Worm (Caenorhabditis elegans) whole organism, L1 larva: ENCODE results near the gene spon-1.
A peak's percentile ranks its signal among the peaks of the same experiment; 100 is the strongest.

Source experiments
- C04F5.9 ChIP-seq: sonication (generic microtip); optimal IDR thresholded peaks from 2 replicates; lab custom pipeline; 2016; ENCODE audit warnings: missing genetic modification characterization, missing compliant biosample characterization
- C16A3.4 ChIP-seq: fragments of 150-350 bp; optimal IDR thresholded peaks from 2 replicates; lab custom pipeline; 2014; ENCODE audit warnings: missing biosample characterization, missing genetic modification characterization
- F16B12.6 ChIP-seq: fragments of 150-350 bp; optimal IDR thresholded peaks from 2 replicates; lab custom pipeline; 2014; ENCODE audit warnings: missing biosample characterization, missing genetic modification characterization
- Y116A8C.19 ChIP-seq: sonication (generic microtip); optimal IDR thresholded peaks from 2 replicates; lab custom pipeline; 2016; ENCODE audit warnings: missing compliant biosample characterization, missing genetic modification characterization, borderline replicate concordance
- aly-2 ChIP-seq: fragments of 150-350 bp; optimal IDR thresholded peaks from 2 replicates; lab custom pipeline; 2014; ENCODE audit warnings: missing biosample characterization, missing genetic modification characterization
- blmp-1 ChIP-seq: fragments of 150-350 bp; optimal IDR thresholded peaks from 2 replicates; lab custom pipeline; 2014; ENCODE audit warnings: missing biosample characterization, missing genetic modification characterization
- ceh-88 ChIP-seq: fragments of 200-800 bp; sonication (Bioruptor generic); IDR thresholded peaks from 2 replicates; pipeline ENCODE4 v1.3.6; 2022; ENCODE audit warnings: missing genetic modification characterization, missing compliant biosample characterization
- ceh-90 ChIP-seq: sonication (generic microtip); optimal IDR thresholded peaks from 2 replicates; lab custom pipeline; 2016; ENCODE audit warnings: missing genetic modification characterization, missing compliant biosample characterization
- ces-1 ChIP-seq: fragments of 150-350 bp; optimal IDR thresholded peaks from 2 replicates; lab custom pipeline; 2014; ENCODE audit warnings: missing biosample characterization, missing genetic modification reagents, missing genetic modification characterization
- dpl-1 ChIP-seq, 3 experiments: fragments of 150-350 bp in 2 of 3; sonication (generic microtip) in 1 of 3; optimal IDR thresholded peaks; 2 replicates each; lab custom pipeline; 2014 to 2017; ENCODE audit warnings: missing biosample characterization in 3 of 3, missing genetic modification characterization in 3 of 3, missing genetic modification reagents in 3 of 3
- dsc-1 ChIP-seq: sonication (generic microtip); optimal IDR thresholded peaks from 2 replicates; lab custom pipeline; 2016; ENCODE audit warnings: mild to moderate bottlenecking, missing genetic modification characterization, missing compliant biosample characterization
- efl-3 ChIP-seq: fragments of 200-800 bp; sonication (Bioruptor generic); optimal IDR thresholded peaks from 2 replicates; lab custom pipeline; 2018; ENCODE audit warnings: mild to moderate bottlenecking, missing genetic modification characterization, missing compliant biosample characterization
- elt-3 ChIP-seq, 6 experiments: fragments of 150-350 bp in 1 of 6; sonication (generic microtip); optimal IDR thresholded peaks; 2 replicates each; lab custom pipeline; 2017 to 2018; ENCODE audit warnings: missing biosample characterization in 6 of 6, missing genetic modification characterization in 6 of 6, inconsistent platforms in 1 of 6
- ets-5 ChIP-seq: fragments of 200-800 bp; sonication (Bioruptor generic); IDR thresholded peaks from 2 replicates; pipeline ENCODE4 v1.3.6; 2022; ENCODE audit warnings: missing genetic modification characterization, missing compliant biosample characterization
- fkh-8 ChIP-seq: sonication (generic microtip); optimal IDR thresholded peaks from 2 replicates; lab custom pipeline; 2016; ENCODE audit warnings: mild to moderate bottlenecking, missing genetic modification characterization, missing compliant biosample characterization
- fos-1 ChIP-seq: fragments of 150-350 bp; optimal IDR thresholded peaks from 2 replicates; lab custom pipeline; 2014; ENCODE audit warnings: missing biosample characterization, missing genetic modification characterization
- grh-1 ChIP-seq: fragments of 200-800 bp; sonication (Bioruptor generic); IDR thresholded peaks from 2 replicates; pipeline ENCODE4 v1.3.6; 2022; ENCODE audit warnings: missing genetic modification reagents, missing genetic modification characterization, missing compliant biosample characterization
- hlh-4 ChIP-seq: sonication (generic microtip); optimal IDR thresholded peaks from 2 replicates; lab custom pipeline; 2016; ENCODE audit warnings: mild to moderate bottlenecking, missing genetic modification characterization, missing compliant biosample characterization
- isw-1 ChIP-seq: fragments of 200-800 bp; sonication (Bioruptor generic); IDR thresholded peaks from 2 replicates; pipeline ENCODE4 v1.3.6; 2022; ENCODE audit warnings: missing genetic modification characterization, missing compliant biosample characterization
- lin-13 ChIP-seq: fragments of 150-350 bp; optimal IDR thresholded peaks from 2 replicates; lab custom pipeline; 2014; ENCODE audit warnings: missing biosample characterization, missing genetic modification reagents, missing genetic modification characterization
- lin-14 ChIP-seq: fragments of 200-800 bp; sonication (Bioruptor generic); optimal IDR thresholded peaks from 2 replicates; lab custom pipeline; 2018; ENCODE audit warnings: mild to moderate bottlenecking, missing genetic modification characterization, moderate library complexity, missing compliant biosample characterization
- lin-35 ChIP-seq, 2 experiments: fragments of 150-350 bp; optimal IDR thresholded peaks; 2 replicates each; lab custom pipeline; 2014; ENCODE audit warnings: missing biosample characterization in 2 of 2, missing genetic modification characterization in 2 of 2, missing genetic modification reagents in 2 of 2
- lin-39 ChIP-seq: fragments of 150-350 bp; optimal IDR thresholded peaks from 2 replicates; lab custom pipeline; 2014; ENCODE audit warnings: missing biosample characterization, missing genetic modification reagents, missing genetic modification characterization
- lsy-2 ChIP-seq, 2 experiments: fragments of 150-350 bp; optimal IDR thresholded peaks; 2 replicates each; lab custom pipeline; 2014; ENCODE audit warnings: missing biosample characterization in 2 of 2, missing genetic modification characterization in 2 of 2
- mef-2 ChIP-seq: fragments of 150-350 bp; optimal IDR thresholded peaks from 2 replicates; lab custom pipeline; 2014; ENCODE audit warnings: missing biosample characterization, missing genetic modification characterization
- mep-1 ChIP-seq: fragments of 150-350 bp; optimal IDR thresholded peaks from 2 replicates; lab custom pipeline; 2014; ENCODE audit warnings: missing biosample characterization, missing genetic modification characterization
- nhr-11 ChIP-seq: fragments of 150-350 bp; optimal IDR thresholded peaks from 2 replicates; lab custom pipeline; 2014; ENCODE audit warnings: missing biosample characterization, missing genetic modification characterization
- nhr-12 ChIP-seq: sonication (generic microtip); optimal IDR thresholded peaks from 2 replicates; lab custom pipeline; 2017; ENCODE audit warnings: missing biosample characterization, missing genetic modification characterization
- nhr-20 ChIP-seq: sonication (generic microtip); optimal IDR thresholded peaks from 2 replicates; lab custom pipeline; 2016; ENCODE audit warnings: mild to moderate bottlenecking, missing genetic modification characterization, missing compliant biosample characterization
- nhr-71 ChIP-seq: sonication (generic microtip); optimal IDR thresholded peaks from 2 replicates; lab custom pipeline; 2016; ENCODE audit warnings: mild to moderate bottlenecking, missing genetic modification characterization, moderate library complexity, missing compliant biosample characterization
- nhr-76 ChIP-seq: sonication (generic microtip); optimal IDR thresholded peaks from 2 replicates; lab custom pipeline; 2017; ENCODE audit warnings: missing biosample characterization, missing genetic modification characterization
- nhr-85 ChIP-seq: sonication (generic microtip); peaks from one replicate; lab custom pipeline; 2016; ENCODE audit warnings: missing genetic modification characterization, inconsistent platforms, missing compliant biosample characterization
- pag-3 ChIP-seq: sonication (generic microtip); optimal IDR thresholded peaks from 2 replicates; lab custom pipeline; 2017; ENCODE audit warnings: missing genetic modification characterization, mild to moderate bottlenecking, missing compliant biosample characterization, antibody characterized with exemption, borderline replicate concordance; ENCODE audit not compliant: insufficient read depth
- pax-3 ChIP-seq: fragments of 200-800 bp; sonication (Bioruptor generic); optimal IDR thresholded peaks from 2 replicates; lab custom pipeline; 2018; ENCODE audit warnings: mild to moderate bottlenecking, missing genetic modification characterization, moderate library complexity, missing compliant biosample characterization
- pqm-1 ChIP-seq: sonication (generic microtip); optimal IDR thresholded peaks from 3 replicates; lab custom pipeline; 2017; ENCODE audit warnings: missing biosample characterization, missing genetic modification characterization
- rnt-1 ChIP-seq: sonication (generic microtip); optimal IDR thresholded peaks from 2 replicates; lab custom pipeline; 2016; ENCODE audit warnings: mild to moderate bottlenecking, missing genetic modification characterization, moderate library complexity, missing compliant biosample characterization
- snpc-4 ChIP-seq: fragments of 150-350 bp; optimal IDR thresholded peaks from 2 replicates; lab custom pipeline; 2014; ENCODE audit warnings: missing biosample characterization, missing genetic modification characterization
- snu-23 ChIP-seq: sonication (generic microtip); optimal IDR thresholded peaks from 2 replicates; lab custom pipeline; 2016; ENCODE audit warnings: missing genetic modification characterization, missing compliant biosample characterization
- sox-4 ChIP-seq: sonication (generic microtip); optimal IDR thresholded peaks from 2 replicates; lab custom pipeline; 2016; ENCODE audit warnings: missing genetic modification characterization, missing compliant biosample characterization
- tlp-1 ChIP-seq: fragments of 150-350 bp; optimal IDR thresholded peaks from 2 replicates; lab custom pipeline; 2014; ENCODE audit warnings: missing biosample characterization, missing genetic modification characterization
- unc-30 ChIP-seq: sonication (generic microtip); optimal IDR thresholded peaks from 2 replicates; lab custom pipeline; 2017; ENCODE audit warnings: missing biosample characterization, missing genetic modification characterization
- unc-98 ChIP-seq: fragments of 200-800 bp; sonication (Bioruptor generic); IDR thresholded peaks from 2 replicates; pipeline ENCODE4 v1.3.6; 2022; ENCODE audit warnings: missing genetic modification characterization, missing compliant biosample characterization
- xbp-1 ChIP-seq: sonication (generic microtip); optimal IDR thresholded peaks from 2 replicates; lab custom pipeline; 2016; ENCODE audit warnings: missing genetic modification characterization, missing compliant biosample characterization
- zag-1 ChIP-seq: fragments of 150-350 bp; optimal IDR thresholded peaks from 2 replicates; lab custom pipeline; 2014; ENCODE audit warnings: missing biosample characterization, missing genetic modification characterization
- zip-4 ChIP-seq: fragments of 200-800 bp; sonication (Bioruptor generic); optimal IDR thresholded peaks from 2 replicates; lab custom pipeline; 2018; ENCODE audit warnings: mild to moderate bottlenecking, missing genetic modification characterization, moderate library complexity, missing compliant biosample characterization
- ztf-4 ChIP-seq: fragments of 150-350 bp; optimal IDR thresholded peaks from 2 replicates; lab custom pipeline; 2014; ENCODE audit warnings: missing biosample characterization, missing genetic modification characterization

Gene spon-1

DNA sequence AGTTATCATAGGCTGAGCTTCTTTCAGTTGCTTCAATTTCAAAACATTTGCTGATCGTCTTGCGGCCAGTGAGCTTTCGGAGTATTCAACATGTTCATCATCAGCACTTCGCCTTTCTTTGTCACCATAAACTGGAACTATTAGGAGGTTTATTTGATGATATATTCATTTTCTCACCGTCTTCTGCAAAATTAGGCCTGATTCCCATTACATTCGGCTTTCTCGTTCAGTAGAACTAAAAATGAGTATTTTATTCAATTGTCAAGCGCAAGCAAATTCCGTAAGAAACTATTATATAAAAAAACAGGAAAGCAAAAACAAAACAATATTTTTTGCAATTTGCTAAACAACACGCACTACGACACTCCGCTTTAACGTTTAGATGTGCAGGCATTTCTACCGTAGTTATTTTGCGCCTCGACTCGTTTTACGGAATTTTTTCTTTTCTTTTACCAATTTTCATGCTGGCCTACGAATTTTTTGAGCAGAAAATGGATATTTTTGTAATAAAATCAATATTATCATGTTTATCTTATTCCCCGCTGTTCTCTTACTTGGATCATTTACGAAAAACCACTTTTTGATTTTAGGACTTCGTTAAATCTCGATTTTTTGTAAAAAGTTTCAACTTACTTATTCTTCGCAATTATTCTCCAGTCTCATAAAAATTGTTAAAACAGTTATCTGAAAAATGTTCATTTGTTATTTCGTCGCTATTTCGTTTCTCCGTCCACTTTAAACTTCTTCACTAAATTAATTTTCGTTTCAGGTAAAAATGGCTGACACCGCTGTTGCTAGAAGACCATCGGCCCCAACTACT is 11.4 kb upstream of the spon-1 start, which contains the start of the genes farl-11 and rpl-33 (continued):
- peak; percentile 86 for TF ChIP-seq nhr-20
- TF ChIP-seq aly-2 (tag; lab: Kevin White, UChicago): peak; percentile 77
- no peak for TF ChIP-seq ets-5 (GFP tag; lab: Robert Waterston, UW)
- TF ChIP-seq fos-1: peak; percentile 89
- peak; percentile 53; the same call in 1 of the 2 replicates for TF ChIP-seq grh-1
- peak; percentile 73 for TF ChIP-seq snpc-4 (tag; lab: Kevin White, UChicago)
- TF ChIP-seq, all 84 proteins: peak for 52

DNA sequence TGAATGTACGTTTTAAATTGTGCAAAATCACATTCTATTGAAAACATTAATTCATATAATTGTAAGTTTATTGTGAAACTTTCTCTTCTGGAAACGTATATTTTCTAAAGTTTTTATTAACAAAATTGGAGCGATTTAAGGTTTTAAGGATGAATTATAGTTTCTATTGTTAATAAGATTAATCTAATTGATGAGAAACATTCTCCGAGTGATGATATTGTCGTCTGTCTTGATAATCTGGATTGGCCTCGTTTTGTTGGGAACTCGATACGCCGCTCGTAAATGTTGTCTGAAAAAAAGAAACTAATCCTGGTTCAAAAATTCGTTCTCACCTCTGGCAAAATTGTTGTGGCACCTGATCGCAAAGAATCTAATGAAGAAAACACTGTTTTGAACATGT is 10.0 kb upstream of the spon-1 start:
- TF ChIP-seq C16A3.4 (tag; lab: Kevin White, UChicago) (no peak), elt-3 (tag; optimal IDR thresholded peaks at IDR 0.05; lab: Kevin White, UChicago) (no peak), ceh-90 (tag; lab: Kevin White, UChicago) (no peak), hlh-4 (tag; lab: Kevin White, UChicago) (no peak), lin-14 (GFP tag; lab: Kevin White, UChicago) (no peak), efl-3 (GFP tag; lab: Kevin White, UChicago) (no peak), lin-35 (GFP tag; optimal IDR thresholded peaks at IDR 0.05; lab: Kevin White, UChicago) (no peak), nhr-76 (tag; lab: Kevin White, UChicago) (no peak), nhr-12 (tag; lab: Kevin White, UChicago) (no peak), ztf-4 (tag; lab: Kevin White, UChicago) (no peak), snu-23 (GFP tag; lab: Kevin White, UChicago) (no peak), zip-4 (GFP tag; lab: Kevin White, UChicago) (no peak), unc-98 (no peak), grh-1 (no peak), dpl-1 (GFP tag; optimal IDR thresholded peaks at IDR 0.05; lab: Kevin White, UChicago) (no peak), ceh-88 (GFP tag; lab: Robert Waterston, UW) (no peak), tlp-1 (tag; lab: Kevin White, UChicago) (no peak), zag-1 (tag; lab: Kevin White, UChicago) (no peak), rnt-1 (tag; lab: Kevin White, UChicago) (no peak)

DNA sequence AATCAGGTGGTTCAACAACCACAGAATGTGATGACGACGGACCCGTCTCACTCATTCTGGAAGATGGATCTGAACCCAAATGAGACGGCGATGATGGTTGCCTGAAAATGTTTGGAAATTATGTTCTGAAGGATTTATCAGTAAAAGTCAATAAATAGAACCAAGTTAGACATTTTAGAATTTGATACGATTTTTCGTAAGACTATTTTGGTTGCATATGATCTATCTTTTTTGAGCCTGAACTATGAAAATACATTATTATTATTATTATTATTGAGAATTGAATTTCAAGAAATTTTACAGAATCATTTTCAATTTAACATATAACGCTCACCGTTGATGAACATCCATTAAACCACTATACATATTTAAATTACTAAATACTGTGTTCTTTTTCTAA is 6.4 kb upstream of the spon-1 start, which contains the start of gene F10E7.9:
F10E7.9 (minus strand) TSS at position 101 of the 400 bp plus-strand sequence.
- no peak for TF ChIP-seq xbp-1 (tag; lab: Kevin White, UChicago)
- no peak for TF ChIP-seq nhr-85
- TF ChIP-seq lsy-2 (tag; optimal IDR thresholded peaks at IDR 0.05; lab: Kevin White, UChicago): no peak
- no peak for TF ChIP-seq lin-39 (tag; lab: Kevin White, UChicago)
- no peak for TF ChIP-seq dsc-1
- TF ChIP-seq elt-3 (tag; optimal IDR thresholded peaks at IDR 0.05; lab: Kevin White, UChicago): no peak
- no peak for TF ChIP-seq nhr-11 (tag; lab: Kevin White, UChicago)
- TF ChIP-seq unc-30 (tag; lab: Kevin White, UChicago): no peak
- TF ChIP-seq ces-1 (GFP tag; lab: Kevin White, UChicago): no peak
- no peak for TF ChIP-seq unc-98
- TF ChIP-seq C04F5.9 (tag; lab: Kevin White, UChicago): no peak

DNA sequence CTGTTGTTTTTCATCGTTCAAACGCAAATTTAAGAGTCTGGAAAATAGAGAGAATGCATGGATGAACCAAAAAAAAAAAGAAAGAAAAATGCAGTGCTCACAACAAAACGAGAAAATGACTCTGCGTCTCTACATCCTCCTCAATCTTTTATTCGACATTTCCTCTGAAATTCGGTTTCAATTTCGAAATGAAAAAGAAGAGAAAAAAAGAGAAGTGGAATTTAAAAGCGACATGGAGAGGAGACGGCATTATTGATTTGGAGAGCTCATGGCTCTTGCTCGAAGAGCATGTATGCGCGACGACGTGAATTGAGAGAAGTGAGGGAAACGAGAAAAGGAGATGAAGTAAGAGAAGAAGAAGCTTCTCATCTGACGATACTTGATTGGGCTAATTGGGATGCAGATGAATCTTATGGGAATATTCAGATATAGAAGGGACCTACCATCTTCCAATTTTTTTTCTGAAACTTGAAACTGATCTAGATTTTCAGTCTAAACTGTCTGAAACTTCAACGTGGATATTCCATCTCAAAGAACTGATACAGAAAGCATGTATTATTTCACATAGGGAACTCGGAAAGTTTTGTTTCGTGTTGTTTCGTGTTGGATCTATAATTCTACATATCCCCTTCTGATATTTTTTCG is 5.2 kb upstream of the spon-1 start:
- TF ChIP-seq F16B12.6: peak; percentile 13
- no peak for TF ChIP-seq mef-2 (tag; lab: Kevin White, UChicago)
- no peak for TF ChIP-seq lin-39 (tag; lab: Kevin White, UChicago)
- no peak for TF ChIP-seq ets-5 (GFP tag; lab: Robert Waterston, UW)
- TF ChIP-seq pag-3 (tag; lab: Kevin White, UChicago): no peak
- TF ChIP-seq sox-4: no peak
- TF ChIP-seq Y116A8C.19: no peak
- TF ChIP-seq mep-1 (tag; lab: Kevin White, UChicago): no peak
- TF ChIP-seq nhr-71: peak; percentile 12
- TF ChIP-seq isw-1 (GFP tag; lab: Robert Waterston, UW): peak; percentile 18; the same call in 1 of the 2 replicates
- TF ChIP-seq blmp-1 (tag; lab: Kevin White, UChicago): no peak
- peak; percentile 34 for TF ChIP-seq fkh-8 (tag; lab: Kevin White, UChicago)
- TF ChIP-seq rnt-1 (tag; lab: Kevin White, UChicago): no peak
- TF ChIP-seq nhr-76 (tag; lab: Kevin White, UChicago): no peak
- TF ChIP-seq pax-3 (tag; lab: Kevin White, UChicago): no peak
- TF ChIP-seq lin-14 (GFP tag; lab: Kevin White, UChicago): peak; percentile 67
- TF ChIP-seq lin-13: no peak
- no peak for TF ChIP-seq pqm-1
